Fruit fly (Drosophila melanogaster) S2 (cell line): Measurements from ENCODE around the gene tai.

Experiments
- CG8478 ChIP-seq: fragments of >200 bp; optimal IDR thresholded peaks from 2 replicates; lab custom pipeline; 2018
- CTCF ChIP-seq, 2 experiments: fragments of >200 bp; optimal IDR thresholded peaks; 2 replicates each; lab custom pipeline; 2018

DNA sequence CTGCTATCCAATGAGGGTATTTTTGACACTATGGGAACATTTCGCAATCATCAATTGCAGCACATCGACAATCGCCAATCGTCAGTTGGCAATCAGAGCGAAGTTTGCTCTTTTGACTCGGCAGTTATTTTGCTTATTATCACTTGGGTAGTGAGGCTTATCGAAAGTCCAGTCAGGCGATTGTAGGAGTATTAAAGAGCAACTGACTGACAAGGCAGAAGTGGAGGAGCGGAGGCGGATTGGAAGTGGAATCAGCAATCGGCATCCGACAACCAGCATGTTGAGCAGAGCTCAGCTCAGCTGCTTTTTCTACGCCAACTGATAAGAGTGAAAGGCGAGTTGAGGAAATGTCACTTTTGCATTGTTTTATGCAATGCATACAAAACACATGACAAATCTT is 44.2 kb upstream of the tai start:
- no peak for TF ChIP-seq CTCF (optimal IDR thresholded peaks at IDR 0.05; lab: Kevin White, UChicago)
- TF ChIP-seq CG8478 (lab: Kevin White, UChicago): no peak
